Worm (Caenorhabditis elegans): ENCODE results near the gene Y39E4B.6.

- no peak for TF ChIP-seq ama-1 (optimal IDR thresholded peaks at IDR 0.05)
- TF ChIP-seq ceh-36 (tag; optimal IDR thresholded peaks at IDR 0.05), result no peak
- no peak for TF ChIP-seq pes-1 (GFP tag; IDR thresholded peaks at IDR 0.05)
- TF ChIP-seq scrt-1 (GFP tag; IDR thresholded peaks at IDR 0.05), result no peak
- no peak for TF ChIP-seq hmbx-1 (tag; optimal IDR thresholded peaks at IDR 0.05)
- TF ChIP-seq ets-7 (tag; optimal IDR thresholded peaks at IDR 0.05), result no peak
Measured at ce11 chrIII:13064213-13065184, 6.1 kb upstream of the Y39E4B.6 start.
